Fruit fly (Drosophila melanogaster) whole organism, adult: ENCODE results near the gene CG18766.

ENCODE experiments used
- CG11617 ChIP-seq: fragments of 200-800 bp; sonication (Bioruptor generic); optimal IDR thresholded peaks from 2 replicates; lab custom pipeline; 2017; ENCODE audit warnings: mild to moderate bottlenecking, missing biosample characterization, missing genetic modification reagents, missing genetic modification characterization
- CG12768 ChIP-seq: fragments of 200-800 bp; sonication (Bioruptor generic); optimal IDR thresholded peaks from 2 replicates; lab custom pipeline; 2017; ENCODE audit warnings: missing biosample characterization, missing genetic modification characterization, mild to moderate bottlenecking, moderate library complexity, missing genetic modification reagents
- CG14711 ChIP-seq: fragments of 200-800 bp; sonication (Bioruptor generic); optimal IDR thresholded peaks from 2 replicates; lab custom pipeline; 2018; ENCODE audit warnings: missing biosample characterization, mild to moderate bottlenecking, missing genetic modification characterization, moderate library complexity
- CG1620 ChIP-seq: fragments of 200-800 bp; sonication (Bioruptor generic); optimal IDR thresholded peaks from 2 replicates; lab custom pipeline; 2016; ENCODE audit warnings: missing biosample characterization, missing genetic modification characterization
- CG33017 ChIP-seq: fragments of 200-800 bp; sonication (Bioruptor generic); optimal IDR thresholded peaks from 2 replicates; lab custom pipeline; 2018; ENCODE audit warnings: missing biosample characterization, mild to moderate bottlenecking, missing genetic modification characterization, moderate library complexity
- CG5204 ChIP-seq: fragments of 200-800 bp; sonication (Bioruptor generic); optimal IDR thresholded peaks from 2 replicates; lab custom pipeline; 2016; ENCODE audit warnings: missing biosample characterization, missing genetic modification characterization
- CG7045 ChIP-seq: fragments of 200-800 bp; sonication (Bioruptor generic); optimal IDR thresholded peaks from 2 replicates; lab custom pipeline; 2017; ENCODE audit warnings: missing biosample characterization, mild to moderate bottlenecking, missing genetic modification characterization
- CG7101 ChIP-seq: fragments of 200-800 bp; sonication (Bioruptor generic); optimal IDR thresholded peaks from 2 replicates; lab custom pipeline; 2018; ENCODE audit warnings: missing biosample characterization, mild to moderate bottlenecking, missing genetic modification characterization, moderate library complexity
- Clk ChIP-seq: fragments of 200-800 bp; sonication (Bioruptor generic); optimal IDR thresholded peaks from 2 replicates; lab custom pipeline; 2017; ENCODE audit warnings: missing biosample characterization, missing genetic modification characterization
- Crg-1 ChIP-seq: fragments of 200-800 bp; sonication (Bioruptor generic); optimal IDR thresholded peaks from 2 replicates; lab custom pipeline; 2016; ENCODE audit warnings: missing biosample characterization, missing genetic modification characterization
- Hr96 ChIP-seq: fragments of 200-800 bp; sonication (Bioruptor generic); optimal IDR thresholded peaks from 2 replicates; lab custom pipeline; 2016; ENCODE audit warnings: missing biosample characterization, missing genetic modification characterization
- Mnt ChIP-seq: fragments of 200-800 bp; sonication (Bioruptor generic); optimal IDR thresholded peaks from 2 replicates; lab custom pipeline; 2016; ENCODE audit warnings: missing biosample characterization, mild to moderate bottlenecking, missing genetic modification characterization
- bab1 ChIP-seq: fragments of 200-800 bp; sonication (Bioruptor generic); optimal IDR thresholded peaks from 3 replicates; lab custom pipeline; 2019; ENCODE audit warnings: missing biosample characterization, mild to moderate bottlenecking, missing genetic modification characterization, moderate library complexity
- cic ChIP-seq: fragments of 200-800 bp; sonication (Bioruptor generic); optimal IDR thresholded peaks from 2 replicates; lab custom pipeline; 2017; ENCODE audit warnings: missing biosample characterization, mild to moderate bottlenecking, missing genetic modification characterization, moderate library complexity
- cnc ChIP-seq, 2 experiments: fragments of >200 bp; optimal IDR thresholded peaks; 2 replicates each; lab custom pipeline; 2017
- kay ChIP-seq: fragments of 200-800 bp; sonication (Bioruptor generic); peaks from one replicate; lab custom pipeline; 2016; ENCODE audit warnings: missing biosample characterization, missing genetic modification characterization, borderline replicate concordance
- ovo ChIP-seq: fragments of 200-800 bp; sonication (Bioruptor generic); optimal IDR thresholded peaks from 2 replicates; lab custom pipeline; 2016; ENCODE audit warnings: missing biosample characterization, missing genetic modification characterization
- pad ChIP-seq: fragments of 200-800 bp; sonication (Bioruptor generic); optimal IDR thresholded peaks from 3 replicates; lab custom pipeline; 2017; ENCODE audit warnings: missing biosample characterization, missing genetic modification characterization, mild to moderate bottlenecking, moderate library complexity, missing genetic modification reagents
- tj ChIP-seq: fragments of 200-800 bp; sonication (Bioruptor generic); optimal IDR thresholded peaks from 3 replicates; lab custom pipeline; 2017; ENCODE audit warnings: missing biosample characterization, mild to moderate bottlenecking, missing genetic modification characterization, moderate library complexity
- toe ChIP-seq: fragments of 200-800 bp; sonication (Bioruptor generic); optimal IDR thresholded peaks from 2 replicates; lab custom pipeline; 2016; ENCODE audit warnings: missing biosample characterization, missing genetic modification characterization

Gene CG18766

dm6 chr3R:27281022-27281810, 36.2 kb upstream of the CG18766 start:
- peak; percentile 87 for TF ChIP-seq Hr96
- peak; percentile 70 for TF ChIP-seq Mnt (GFP tag; lab: Kevin White, UChicago)
- TF ChIP-seq bab1 (GFP tag; lab: Kevin White, UChicago): peak; percentile 81
- peak; percentile 58 for TF ChIP-seq toe (GFP tag; lab: Kevin White, UChicago)
- peak; percentile 74 for TF ChIP-seq CG11617 (GFP tag; lab: Kevin White, UChicago)
- TF ChIP-seq CG7045 (GFP tag; lab: Kevin White, UChicago): peak; percentile 81
- TF ChIP-seq Clk: peak; percentile 70
- TF ChIP-seq pad: peak; percentile 63
- peak; percentile 79 for TF ChIP-seq CG5204 (GFP tag; lab: Kevin White, UChicago)
- peak; percentile 96 for TF ChIP-seq cic
- no peak for TF ChIP-seq cnc (optimal IDR thresholded peaks at IDR 0.05; lab: Kevin White, UChicago)
- peak; percentile 90 for TF ChIP-seq CG7101 (tag; lab: Kevin White, UChicago)
- peak; percentile 52 for TF ChIP-seq tj (GFP tag; lab: Kevin White, UChicago)
- peak; percentile 47 for TF ChIP-seq CG1620 (GFP tag; lab: Kevin White, UChicago)
- no peak for TF ChIP-seq kay (GFP tag; lab: Kevin White, UChicago)
- TF ChIP-seq CG12768 (GFP tag; lab: Kevin White, UChicago): peak; percentile 93
- TF ChIP-seq CG14711 (tag; lab: Kevin White, UChicago): peak; percentile 83
- peak; percentile 81 for TF ChIP-seq Crg-1 (GFP tag; lab: Kevin White, UChicago)
- peak; percentile 92 for TF ChIP-seq CG33017 (tag; lab: Kevin White, UChicago)
- TF ChIP-seq ovo: peak; percentile 19

dm6 chr3R:27279478-27279877, 34.4 kb upstream of the CG18766 start:
- TF ChIP-seq cic (no peak), kay (GFP tag; lab: Kevin White, UChicago) (no peak), CG7101 (tag; lab: Kevin White, UChicago) (no peak), ovo (no peak), CG12768 (GFP tag; lab: Kevin White, UChicago) (no peak)

dm6 chr3R:27274533-27275447, 29.7 kb upstream of the CG18766 start, which contains the start of gene CG5938:
CG5938 (plus strand) TSS chr3R:27274794.
- TF ChIP-seq toe (GFP tag; lab: Kevin White, UChicago) (peak; percentile 36), CG1620 (GFP tag; lab: Kevin White, UChicago) (no peak), CG12768 (GFP tag; lab: Kevin White, UChicago) (peak; percentile 72), bab1 (GFP tag; lab: Kevin White, UChicago) (no peak), CG11617 (GFP tag; lab: Kevin White, UChicago) (peak; percentile 36), Clk (no peak), cic (peak; percentile 78), Crg-1 (GFP tag; lab: Kevin White, UChicago) (no peak), cnc (optimal IDR thresholded peaks at IDR 0.05; lab: Kevin White, UChicago) (no peak), pad (peak; percentile 64), tj (GFP tag; lab: Kevin White, UChicago) (peak; percentile 24), Hr96 (no peak), kay (GFP tag; lab: Kevin White, UChicago) (no peak), CG7045 (GFP tag; lab: Kevin White, UChicago) (peak; percentile 16), CG7101 (tag; lab: Kevin White, UChicago) (peak; percentile 22), Mnt (GFP tag; lab: Kevin White, UChicago) (peak; percentile 40), CG14711 (tag; lab: Kevin White, UChicago) (peak; percentile 58), CG33017 (tag; lab: Kevin White, UChicago) (peak; percentile 12), CG5204 (GFP tag; lab: Kevin White, UChicago) (no peak), ovo (peak; percentile 20)

dm6 chr3R:27273118-27274062, 28.3 kb upstream of the CG18766 start, which contains the start of gene CG5934:
CG5934 (plus strand) TSS chr3R:27273705.
- peak; percentile 71 for TF ChIP-seq CG12768 (GFP tag; lab: Kevin White, UChicago)
- TF ChIP-seq CG11617 (GFP tag; lab: Kevin White, UChicago): peak; percentile 18
- TF ChIP-seq kay (GFP tag; lab: Kevin White, UChicago): no peak
- TF ChIP-seq Crg-1 (GFP tag; lab: Kevin White, UChicago): peak; percentile 82
- peak; percentile 21 for TF ChIP-seq CG33017 (tag; lab: Kevin White, UChicago)
- TF ChIP-seq CG7045 (GFP tag; lab: Kevin White, UChicago): peak; percentile 30
- peak; percentile 80 for TF ChIP-seq CG14711 (tag; lab: Kevin White, UChicago)
- peak; percentile 1 for TF ChIP-seq Clk
- no peak for TF ChIP-seq CG5204 (GFP tag; lab: Kevin White, UChicago)
- no peak for TF ChIP-seq bab1 (GFP tag; lab: Kevin White, UChicago)
- TF ChIP-seq cic: peak; percentile 33
- TF ChIP-seq CG1620 (GFP tag; lab: Kevin White, UChicago): peak; percentile 86
- peak; percentile 65 for TF ChIP-seq CG7101 (tag; lab: Kevin White, UChicago)
- no peak for TF ChIP-seq tj (GFP tag; lab: Kevin White, UChicago)
- TF ChIP-seq toe (GFP tag; lab: Kevin White, UChicago): peak; percentile 36
- TF ChIP-seq cnc (optimal IDR thresholded peaks at IDR 0.05; lab: Kevin White, UChicago): no peak
- peak; percentile 71 for TF ChIP-seq Hr96
- TF ChIP-seq pad: peak; percentile 64
- TF ChIP-seq ovo: no peak
- peak; percentile 64 for TF ChIP-seq Mnt (GFP tag; lab: Kevin White, UChicago)
